Fruit fly (Drosophila melanogaster): Measurements from ENCODE around the gene Cpr65Ax2.
A peak's percentile ranks its signal among the peaks of the same experiment; 100 is the strongest.

The Cpr65Ax2 gene

dm6 chr3L:6188995-6189927 is 38.6 kb upstream of the Cpr65Ax2 start, which contains the start of the genes D19A and CG7386 (continued):
- TF ChIP-seq crol (GFP tag; IDR thresholded peaks at IDR 0.05) (no peak), CG12659 (GFP tag; optimal IDR thresholded peaks at IDR 0.05) (peak; percentile 49), CG12391 (tag; optimal IDR thresholded peaks at IDR 0.05) (peak; percentile 73), Dll (GFP tag; IDR thresholded peaks at IDR 0.05; ENCODE audit: partially characterized antibody) (no peak), nom (GFP tag; optimal IDR thresholded peaks at IDR 0.05) (peak; percentile 24), run (tag; optimal IDR thresholded peaks at IDR 0.05) (no peak), hth (optimal IDR thresholded peaks at IDR 0.05) (no peak), Myb (GFP tag; optimal IDR thresholded peaks at IDR 0.05) (peak; percentile 22), CG10543 (GFP tag; optimal IDR thresholded peaks at IDR 0.05) (peak; percentile 48), slou (GFP tag; optimal IDR thresholded peaks at IDR 0.05) (peak; percentile 28), ase (GFP tag; IDR thresholded peaks at IDR 0.05) (peak; percentile 67; the same call in 2 of the 3 replicates), CG7372 (GFP tag; IDR thresholded peaks at IDR 0.05) (peak; percentile 32; the same call in 1 of the 2 replicates), CG6813 (GFP tag; optimal IDR thresholded peaks at IDR 0.05) (no peak), CG2678 (tag; optimal IDR thresholded peaks at IDR 0.05) (peak; percentile 71), CG10654 (GFP tag; optimal IDR thresholded peaks at IDR 0.05) (peak; percentile 2), pros (GFP tag; optimal IDR thresholded peaks at IDR 0.05) (no peak), caup (GFP tag; optimal IDR thresholded peaks at IDR 0.05; ENCODE audit: severe bottlenecking) (peak; percentile 49), CG14014 (GFP tag; IDR thresholded peaks at IDR 0.05) (peak; percentile 63; the same call in 1 of the 2 replicates), CG8765 (GFP tag; IDR thresholded peaks at IDR 0.05) (no peak), CG14965 (GFP tag; optimal IDR thresholded peaks at IDR 0.05; ENCODE audit: borderline replicate concordance) (no peak), CG2116 (GFP tag; optimal IDR thresholded peaks at IDR 0.05) (peak; percentile 11), emc (GFP tag; optimal IDR thresholded peaks at IDR 0.05) (peak; percentile 19), sens-2 (GFP tag; IDR thresholded peaks at IDR 0.05) (0 out of 2 replicates have a peak, but pooled peaks have one; percentile 17), jing (GFP tag; optimal IDR thresholded peaks at IDR 0.05) (no peak), jumu (GFP tag; optimal IDR thresholded peaks at IDR 0.05) (peak; percentile 37), trem (tag; optimal IDR thresholded peaks at IDR 0.05) (peak; percentile 36), seq (GFP tag; IDR thresholded peaks at IDR 0.05) (no peak), grau (tag; optimal IDR thresholded peaks at IDR 0.05) (peak; percentile 49), CG10366 (GFP tag; IDR thresholded peaks at IDR 0.05) (peak; percentile 56), H2.0 (GFP tag; IDR thresholded peaks at IDR 0.05) (peak; percentile 59), ERR (GFP tag; optimal IDR thresholded peaks at IDR 0.05) (peak; percentile 2), tup (GFP tag; optimal IDR thresholded peaks at IDR 0.05) (peak; percentile 5), ro (GFP tag; IDR thresholded peaks at IDR 0.05) (no peak), ken (GFP tag; IDR thresholded peaks at IDR 0.05) (peak; percentile 59; the same call in 1 of the 3 replicates), row (GFP tag; IDR thresholded peaks at IDR 0.05) (peak; percentile 93), nmo (GFP tag; optimal IDR thresholded peaks at IDR 0.05) (peak; percentile 21), unc-4 (GFP tag; IDR thresholded peaks at IDR 0.05; ENCODE audit: partially characterized antibody) (no peak), bab2 (GFP tag; optimal IDR thresholded peaks at IDR 0.05) (peak; percentile 43), CG4360 (GFP tag; IDR thresholded peaks at IDR 0.05) (no peak), Sox102F (GFP tag; optimal IDR thresholded peaks at IDR 0.05) (peak; percentile 58), Dbx (GFP tag; IDR thresholded peaks at IDR 0.05) (peak; percentile 79), CG7556 (GFP tag; optimal IDR thresholded peaks at IDR 0.05) (peak; percentile 11), tna (GFP tag; IDR thresholded peaks at IDR 0.05; ENCODE audit: partially characterized antibody) (no peak), CG10147 (GFP tag; optimal IDR thresholded peaks at IDR 0.05) (peak; percentile 45), Nf-YB (GFP tag; optimal IDR thresholded peaks at IDR 0.05) (peak; percentile 29), luna (GFP tag; optimal IDR thresholded peaks at IDR 0.05) (no peak), gt (GFP tag; IDR thresholded peaks at IDR 0.05) (no peak), CG8089 (GFP tag; optimal IDR thresholded peaks at IDR 0.05) (peak; percentile 18)
